Fruit fly (Drosophila melanogaster) whole organism, embryonic: ENCODE measurements around the gene CG9839.

Experiments used
- Atf-2 ChIP-seq: fragments of 200-800 bp; sonication (Bioruptor generic); optimal IDR thresholded peaks from 2 replicates; lab custom pipeline; 2016; ENCODE audit warnings: missing biosample characterization, missing genetic modification characterization
- CG10209 ChIP-seq: fragments of 200-800 bp; sonication (Bioruptor generic); optimal IDR thresholded peaks from 3 replicates; lab custom pipeline; 2017; ENCODE audit warnings: missing biosample characterization, mild to moderate bottlenecking, missing genetic modification characterization, missing genetic modification reagents
- CG10274 ChIP-seq: fragments of 200-800 bp; sonication (Bioruptor generic); optimal IDR thresholded peaks from 3 replicates; lab custom pipeline; 2017; ENCODE audit warnings: missing biosample characterization, mild to moderate bottlenecking, missing genetic modification characterization
- CG11085 ChIP-seq: fragments of 200-800 bp; sonication (Bioruptor generic); IDR thresholded peaks from 2 replicates; pipeline ENCODE4 v1.3.6; 2022; ENCODE audit warnings: missing biosample characterization, missing genetic modification characterization
- CG12744 ChIP-seq: fragments of 200-800 bp; sonication (Bioruptor generic); optimal IDR thresholded peaks from 2 replicates; lab custom pipeline; 2016; ENCODE audit warnings: missing biosample characterization, missing genetic modification characterization
- CG15601 ChIP-seq: fragments of 200-800 bp; sonication (Bioruptor generic); optimal IDR thresholded peaks from 3 replicates; lab custom pipeline; 2019; ENCODE audit warnings: missing biosample characterization, mild to moderate bottlenecking, missing genetic modification characterization, moderate library complexity
- CG17361 ChIP-seq: fragments of 200-800 bp; sonication (Bioruptor generic); IDR thresholded peaks from 3 replicates; pipeline ENCODE4 v1.3.6; 2022; ENCODE audit warnings: missing biosample characterization, missing genetic modification characterization
- CG17612 ChIP-seq: fragments of 200-800 bp; sonication (Bioruptor generic); IDR thresholded peaks from 2 replicates; pipeline ENCODE4 v1.3.6; 2022; ENCODE audit warnings: missing biosample characterization, missing genetic modification characterization
- CG18011 ChIP-seq: fragments of 200-800 bp; sonication (Bioruptor generic); optimal IDR thresholded peaks from 2 replicates; lab custom pipeline; 2017; ENCODE audit warnings: missing biosample characterization, missing genetic modification characterization, mild to moderate bottlenecking, moderate library complexity, missing genotype
- CG1832 ChIP-seq: fragments of 200-800 bp; sonication (Bioruptor generic); optimal IDR thresholded peaks from 2 replicates; lab custom pipeline; 2017; ENCODE audit warnings: missing biosample characterization, mild to moderate bottlenecking, missing genetic modification characterization, inconsistent platforms
- CG18599 ChIP-seq: fragments of 200-800 bp; sonication (Bioruptor generic); optimal IDR thresholded peaks from 3 replicates; lab custom pipeline; 2017; ENCODE audit warnings: missing biosample characterization, missing genetic modification characterization, mild to moderate bottlenecking, moderate library complexity, missing genetic modification reagents
- CG2199 ChIP-seq: fragments of 200-800 bp; sonication (Bioruptor generic); IDR thresholded peaks from 3 replicates; pipeline ENCODE4 v1.3.6; 2022; ENCODE audit warnings: missing biosample characterization, missing genetic modification characterization
- CG31388 ChIP-seq: fragments of 200-800 bp; sonication (Bioruptor generic); optimal IDR thresholded peaks from 2 replicates; lab custom pipeline; 2016; ENCODE audit warnings: missing biosample characterization, missing genetic modification characterization
- CG31441 ChIP-seq: fragments of 200-800 bp; sonication (Bioruptor generic); IDR thresholded peaks from 2 replicates; pipeline ENCODE4 v1.3.6; 2022; ENCODE audit warnings: missing biosample characterization, missing genetic modification characterization
- CG32532 ChIP-seq: fragments of 200-800 bp; sonication (Bioruptor generic); IDR thresholded peaks from 2 replicates; pipeline ENCODE4 v1.3.6; 2022; ENCODE audit warnings: missing biosample characterization, missing genetic modification characterization
- CG32767 ChIP-seq: fragments of 200-800 bp; sonication (Bioruptor generic); IDR thresholded peaks from 2 replicates; pipeline ENCODE4 v1.3.6; 2022; ENCODE audit warnings: missing biosample characterization, missing genetic modification characterization
- CG42726 ChIP-seq: fragments of 200-800 bp; sonication (Bioruptor generic); IDR thresholded peaks from 2 replicates; pipeline ENCODE4 v1.3.6; 2022; ENCODE audit warnings: missing biosample characterization, missing genetic modification characterization; ENCODE audit not compliant: partially characterized antibody
- CG4328 ChIP-seq: fragments of 200-800 bp; sonication (Bioruptor generic); optimal IDR thresholded peaks from 3 replicates; lab custom pipeline; 2017; ENCODE audit warnings: missing biosample characterization, missing genetic modification reagents, missing genetic modification characterization
- CG5180 ChIP-seq: fragments of 200-800 bp; sonication (Bioruptor generic); optimal IDR thresholded peaks from 3 replicates; lab custom pipeline; 2017; ENCODE audit warnings: missing biosample characterization, missing genetic modification characterization, mild to moderate bottlenecking, moderate library complexity, missing genetic modification reagents
- CG7745 ChIP-seq: fragments of 200-800 bp; sonication (Bioruptor generic); optimal IDR thresholded peaks from 2 replicates; lab custom pipeline; 2018; ENCODE audit warnings: missing biosample characterization, mild to moderate bottlenecking, missing genetic modification characterization, moderate library complexity
- CG7839 ChIP-seq: fragments of 200-800 bp; sonication (Bioruptor generic); optimal IDR thresholded peaks from 3 replicates; lab custom pipeline; 2018; ENCODE audit warnings: missing biosample characterization, mild to moderate bottlenecking, missing genetic modification characterization, moderate library complexity
- CG8359 ChIP-seq: fragments of 200-800 bp; sonication (Bioruptor generic); optimal IDR thresholded peaks from 2 replicates; lab custom pipeline; 2017; ENCODE audit warnings: missing biosample characterization, mild to moderate bottlenecking, missing genetic modification characterization, borderline replicate concordance
- CG9876 ChIP-seq: fragments of 200-800 bp; sonication (Bioruptor generic); optimal IDR thresholded peaks from 2 replicates; lab custom pipeline; 2016; ENCODE audit warnings: missing biosample characterization, missing genetic modification characterization
- Camta ChIP-seq: fragments of 200-800 bp; sonication (Bioruptor generic); optimal IDR thresholded peaks from 2 replicates; lab custom pipeline; 2016; ENCODE audit warnings: missing biosample characterization, missing genetic modification characterization
- Chrac-16 ChIP-seq: fragments of 200-800 bp; sonication (Bioruptor generic); optimal IDR thresholded peaks from 3 replicates; lab custom pipeline; 2016; ENCODE audit warnings: missing biosample characterization, missing genetic modification characterization
- D19A ChIP-seq: fragments of 200-800 bp; optimal IDR thresholded peaks from 3 replicates; lab custom pipeline; 2019; ENCODE audit warnings: missing biosample characterization, mild to moderate bottlenecking, missing genetic modification characterization, moderate library complexity
- Dad ChIP-seq: fragments of 200-800 bp; sonication (Bioruptor generic); optimal IDR thresholded peaks from 3 replicates; lab custom pipeline; 2016; ENCODE audit warnings: missing biosample characterization, missing genetic modification characterization
- E2f1 ChIP-seq: fragments of 200-800 bp; sonication (Bioruptor generic); IDR thresholded peaks from 2 replicates; pipeline ENCODE4 v1.3.6; 2022; ENCODE audit warnings: missing biosample characterization, missing genetic modification characterization
- Fer1 ChIP-seq: fragments of 200-800 bp; sonication (Bioruptor generic); optimal IDR thresholded peaks from 2 replicates; lab custom pipeline; 2017; ENCODE audit warnings: missing biosample characterization, mild to moderate bottlenecking, missing genetic modification characterization
- Hand ChIP-seq: fragments of 200-800 bp; sonication (Bioruptor generic); optimal IDR thresholded peaks from 2 replicates; lab custom pipeline; 2017; ENCODE audit warnings: mild to moderate bottlenecking, missing biosample characterization, missing genetic modification reagents, missing genetic modification characterization
- Hr78 ChIP-seq, 2 experiments: fragments of 200-800 bp in 1 of 2; fragments of >200 bp in 1 of 2; sonication (Bioruptor generic) in 1 of 2; optimal IDR thresholded peaks; 2 replicates each; lab custom pipeline; 2017 to 2019; ENCODE audit warnings: missing biosample characterization in 2 of 2, missing genetic modification characterization in 2 of 2, mild to moderate bottlenecking in 1 of 2, moderate library complexity in 1 of 2
- NK7.1 ChIP-seq: fragments of 200-800 bp; sonication (Bioruptor generic); optimal IDR thresholded peaks from 3 replicates; lab custom pipeline; 2016; ENCODE audit warnings: missing biosample characterization, missing genetic modification characterization
- Optix ChIP-seq: fragments of 200-800 bp; sonication (Bioruptor generic); IDR thresholded peaks from 3 replicates; pipeline ENCODE4 v1.3.6; 2022; ENCODE audit warnings: missing biosample characterization, missing genetic modification characterization
- Scr ChIP-seq: fragments of 200-800 bp; sonication (Bioruptor generic); IDR thresholded peaks from 2 replicates; pipeline ENCODE4 v1.3.6; 2022; ENCODE audit warnings: missing biosample characterization, missing genetic modification characterization; ENCODE audit not compliant: partially characterized antibody
- Stat92E ChIP-seq, 3 experiments: fragments of >200 bp in 2 of 3; fragments of 200-800 bp in 1 of 3; sonication (Bioruptor generic) in 1 of 3; optimal IDR thresholded peaks; 2 replicates each; lab custom pipeline; 2017 to 2019; ENCODE audit warnings: missing biosample characterization in 3 of 3, missing genetic modification characterization in 3 of 3, mild to moderate bottlenecking in 1 of 3, moderate library complexity in 1 of 3
- Vsx1 ChIP-seq: fragments of 200-800 bp; sonication (Bioruptor generic); optimal IDR thresholded peaks from 2 replicates; lab custom pipeline; 2017; ENCODE audit warnings: missing biosample characterization, mild to moderate bottlenecking, missing genetic modification characterization, missing genetic modification reagents
- bcd ChIP-seq: fragments of 200-800 bp; sonication (Bioruptor generic); optimal IDR thresholded peaks from 2 replicates; lab custom pipeline; 2017; ENCODE audit warnings: missing biosample characterization, mild to moderate bottlenecking, missing genetic modification characterization
- bowl ChIP-seq: fragments of 200-800 bp; sonication (Bioruptor generic); IDR thresholded peaks from 2 replicates; pipeline ENCODE4 v1.3.6; 2022; ENCODE audit warnings: missing biosample characterization, missing genetic modification characterization
- ems ChIP-seq: fragments of 200-800 bp; sonication (Bioruptor generic); optimal IDR thresholded peaks from 3 replicates; lab custom pipeline; 2016; ENCODE audit warnings: missing biosample characterization, missing genetic modification characterization
- gro ChIP-seq: fragments of 200-800 bp; sonication (Bioruptor generic); optimal IDR thresholded peaks from 2 replicates; lab custom pipeline; 2016; ENCODE audit warnings: missing biosample characterization, missing genetic modification characterization
- lab ChIP-seq: fragments of 200-800 bp; sonication (Bioruptor generic); optimal IDR thresholded peaks from 3 replicates; lab custom pipeline; 2017; ENCODE audit warnings: missing biosample characterization, missing genetic modification characterization, mild to moderate bottlenecking, moderate library complexity, missing genetic modification reagents
- pnt ChIP-seq: fragments of 200-800 bp; sonication (Bioruptor generic); optimal IDR thresholded peaks from 3 replicates; lab custom pipeline; 2016; ENCODE audit warnings: missing biosample characterization, missing genetic modification characterization
- pros ChIP-seq: fragments of 200-800 bp; sonication (Bioruptor generic); optimal IDR thresholded peaks from 3 replicates; lab custom pipeline; 2019; ENCODE audit warnings: missing biosample characterization, mild to moderate bottlenecking, missing genetic modification characterization, moderate library complexity
- ro ChIP-seq: fragments of 200-800 bp; sonication (Bioruptor generic); IDR thresholded peaks from 2 replicates; pipeline ENCODE4 v1.3.6; 2022; ENCODE audit warnings: missing biosample characterization, missing genetic modification characterization
- shn ChIP-seq: fragments of 200-800 bp; sonication (Bioruptor generic); optimal IDR thresholded peaks from 3 replicates; lab custom pipeline; 2016; ENCODE audit warnings: missing biosample characterization, missing genetic modification characterization
- sima ChIP-seq: fragments of 200-800 bp; sonication (Bioruptor generic); optimal IDR thresholded peaks from 2 replicates; lab custom pipeline; 2016; ENCODE audit warnings: missing biosample characterization, missing genetic modification characterization
- tgo ChIP-seq: fragments of 200-800 bp; sonication (Bioruptor generic); IDR thresholded peaks from 3 replicates; pipeline ENCODE4 v1.3.6; 2022; ENCODE audit warnings: missing biosample characterization, missing genetic modification characterization
- twi ChIP-seq: fragments of 200-800 bp; optimal IDR thresholded peaks from 2 replicates; lab custom pipeline; 2019; ENCODE audit warnings: missing biosample characterization, mild to moderate bottlenecking, missing genetic modification characterization, moderate library complexity
- vnd ChIP-seq: fragments of 200-800 bp; sonication (Bioruptor generic); IDR thresholded peaks from 3 replicates; pipeline ENCODE4 v1.3.6; 2022; ENCODE audit warnings: missing biosample characterization, missing genetic modification characterization; ENCODE audit not compliant: partially characterized antibody

The CG9839 gene

DNA sequence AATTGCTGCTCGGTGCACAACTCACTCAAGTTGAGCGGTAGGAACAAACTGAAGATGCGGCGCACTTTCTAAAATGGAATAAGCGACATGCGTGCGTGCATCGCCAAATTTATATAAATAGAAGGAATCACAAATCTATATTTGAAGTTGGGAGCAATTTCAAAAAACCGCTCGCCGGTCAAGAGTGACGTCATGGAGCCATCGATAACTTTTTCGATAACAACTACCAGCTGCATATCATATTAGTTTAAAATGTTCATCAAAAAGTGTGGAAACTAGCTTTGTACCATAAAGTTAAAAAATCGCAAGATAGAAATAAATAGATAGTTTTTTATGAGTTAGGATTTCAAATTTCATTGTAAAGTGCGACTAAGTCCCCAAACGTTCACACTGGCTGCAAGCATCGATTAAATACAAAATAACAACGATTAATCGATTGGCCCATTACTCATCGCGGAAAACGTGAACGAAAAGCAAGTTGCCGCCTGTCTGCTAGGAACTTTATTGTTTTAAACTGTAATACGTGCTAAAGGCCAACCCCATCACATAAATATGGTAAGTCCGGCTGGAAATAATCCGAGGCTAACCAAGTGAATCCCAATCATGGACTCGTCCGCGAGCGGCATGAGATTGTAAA, 4.4 kb downstream of the CG9839 start, which contains the start of the genes Pif1A, Pif1B and CCT7 (continued):
- TF ChIP-seq Camta: no peak
- TF ChIP-seq Atf-2 (GFP tag; lab: Kevin White, UChicago): no peak
- TF ChIP-seq Fer1: peak; percentile 15
- TF ChIP-seq bowl (GFP tag; lab: Robert Waterston, UW): no peak
- TF ChIP-seq CG31388 (GFP tag; lab: Kevin White, UChicago): no peak
- no peak for TF ChIP-seq Hr78 (GFP tag; optimal IDR thresholded peaks at IDR 0.05; lab: Kevin White, UChicago)
- TF ChIP-seq D19A (tag; lab: Kevin White, UChicago): no peak
- no peak for TF ChIP-seq CG32532
- TF ChIP-seq pros (GFP tag; lab: Kevin White, UChicago): no peak
- TF ChIP-seq CG12744 (GFP tag; lab: Kevin White, UChicago): no peak
- TF ChIP-seq CG11085 (GFP tag; lab: Robert Waterston, UW): no peak
- TF ChIP-seq Hand (GFP tag; lab: Kevin White, UChicago): no peak
- TF ChIP-seq CG1832 (GFP tag; lab: Kevin White, UChicago): no peak
- peak; percentile 95 for TF ChIP-seq Scr
- TF ChIP-seq NK7.1 (GFP tag; lab: Kevin White, UChicago): no peak
- TF ChIP-seq CG4328 (GFP tag; lab: Kevin White, UChicago): no peak
- TF ChIP-seq Chrac-16 (GFP tag; lab: Kevin White, UChicago): no peak
- no peak for TF ChIP-seq E2f1 (GFP tag; lab: Robert Waterston, UW)
- peak; percentile 50; the same call in 1 of the 2 replicates for TF ChIP-seq CG42726 (GFP tag; lab: Robert Waterston, UW)
- no peak for TF ChIP-seq CG17612 (GFP tag; lab: Robert Waterston, UW)
- no peak for TF ChIP-seq tgo
- peak; percentile 7 for TF ChIP-seq twi (tag; lab: Kevin White, UChicago)
- no peak for TF ChIP-seq CG18011 (GFP tag; lab: Kevin White, UChicago)
- peak; percentile 38; the same call in 1 of the 3 replicates for TF ChIP-seq CG17361 (GFP tag; lab: Robert Waterston, UW)
- no peak for TF ChIP-seq CG2199
- peak; percentile 89 for TF ChIP-seq vnd
- TF ChIP-seq ro: no peak
- TF ChIP-seq CG9876: no peak
- TF ChIP-seq ems (GFP tag; lab: Kevin White, UChicago): peak; percentile 17
- no peak for TF ChIP-seq sima
- no peak for TF ChIP-seq CG18599
- no peak for TF ChIP-seq bcd (GFP tag; lab: Kevin White, UChicago)
- peak in 1 of 3 experiments; percentile 66 for TF ChIP-seq Stat92E (GFP tag; optimal IDR thresholded peaks at IDR 0.05; lab: Kevin White, UChicago)
- TF ChIP-seq CG31441: no peak
- TF ChIP-seq pnt (GFP tag; lab: Kevin White, UChicago): no peak
- TF ChIP-seq CG5180: no peak
- no peak for TF ChIP-seq lab (GFP tag; lab: Kevin White, UChicago)
- TF ChIP-seq CG8359: no peak
- no peak for TF ChIP-seq Vsx1 (GFP tag; lab: Kevin White, UChicago)
- TF ChIP-seq Dad (GFP tag; lab: Kevin White, UChicago): no peak
- TF ChIP-seq CG10274 (GFP tag; lab: Kevin White, UChicago): no peak
- peak; percentile 24 for TF ChIP-seq CG15601
- TF ChIP-seq gro: no peak
- no peak for TF ChIP-seq CG7839
- no peak for TF ChIP-seq Optix
- TF ChIP-seq shn (GFP tag; lab: Kevin White, UChicago): peak; percentile 10
- TF ChIP-seq CG10209 (GFP tag; lab: Kevin White, UChicago): no peak
- TF ChIP-seq CG7745 (tag; lab: Kevin White, UChicago): no peak
- no peak for TF ChIP-seq CG32767 (GFP tag; lab: Robert Waterston, UW)
